Fruit fly (Drosophila melanogaster): Measurements from ENCODE around the gene CG17593.

CG17593 gene

dm6 chr2L:3514569-3515191, at the start of gene CG17593, which contains the start of gene LeuRS:
TSS of gene CG17593 (plus strand) at chr2L:3514872.
TSS of gene LeuRS (minus strand) at chr2L:3514656.
- TF ChIP-seq usp (GFP tag; optimal IDR thresholded peaks at IDR 0.05) (no peak), br (GFP tag; optimal IDR thresholded peaks at IDR 0.05) (no peak), dl (GFP tag; optimal IDR thresholded peaks at IDR 0.05; ENCODE audit: insufficient read depth in 1 of 2, partially characterized antibody in 2 of 2) (no peak), N (GFP tag; optimal IDR thresholded peaks at IDR 0.05) (no peak), Sp1 (GFP tag; optimal IDR thresholded peaks at IDR 0.05) (no peak), jim (GFP tag; optimal IDR thresholded peaks at IDR 0.05) (no peak), Myc (optimal IDR thresholded peaks at IDR 0.05) (peak; percentile 33), dsf (GFP tag; optimal IDR thresholded peaks at IDR 0.05; ENCODE audit: borderline replicate concordance) (no peak)

dm6 chr2L:3465426-3465825, 49.2 kb upstream of the CG17593 start:
- no peak for TF ChIP-seq OdsH (GFP tag; optimal IDR thresholded peaks at IDR 0.05)
- no peak for TF ChIP-seq Abd-B (GFP tag; optimal IDR thresholded peaks at IDR 0.05)
- TF ChIP-seq h (GFP tag; optimal IDR thresholded peaks at IDR 0.05), result no peak
- TF ChIP-seq Jra (GFP tag; optimal IDR thresholded peaks at IDR 0.05), result no peak
- no peak for TF ChIP-seq usp (GFP tag; optimal IDR thresholded peaks at IDR 0.05)
- TF ChIP-seq HLH106 (tag; optimal IDR thresholded peaks at IDR 0.05), result no peak
- no peak for TF ChIP-seq Hr78 (GFP tag; optimal IDR thresholded peaks at IDR 0.05)
- TF ChIP-seq Hnf4 (GFP tag; optimal IDR thresholded peaks at IDR 0.05), result no peak
- TF ChIP-seq tai (GFP tag; optimal IDR thresholded peaks at IDR 0.05), result no peak
- no peak for TF ChIP-seq Myc (optimal IDR thresholded peaks at IDR 0.05)
- TF ChIP-seq fru (GFP tag; optimal IDR thresholded peaks at IDR 0.05), result no peak
- no peak for TF ChIP-seq jim (GFP tag; optimal IDR thresholded peaks at IDR 0.05)
- no peak for TF ChIP-seq GATAd (GFP tag; optimal IDR thresholded peaks at IDR 0.05)
- TF ChIP-seq Rel (GFP tag; optimal IDR thresholded peaks at IDR 0.05), result no peak
- TF ChIP-seq Rel (tag; optimal IDR thresholded peaks at IDR 0.05), result no peak
- no peak for TF ChIP-seq Sp1 (GFP tag; optimal IDR thresholded peaks at IDR 0.05)
- no peak for TF ChIP-seq Dif (GFP tag; optimal IDR thresholded peaks at IDR 0.05; ENCODE audit: partially characterized antibody)
- TF ChIP-seq N (GFP tag; optimal IDR thresholded peaks at IDR 0.05), result no peak
- TF ChIP-seq Vsx2 (GFP tag; optimal IDR thresholded peaks at IDR 0.05; ENCODE audit: partially characterized antibody), result no peak
- TF ChIP-seq foxo (GFP tag; optimal IDR thresholded peaks at IDR 0.05), result no peak

- no peak for TF ChIP-seq Rel (GFP tag; optimal IDR thresholded peaks at IDR 0.05)
- TF ChIP-seq Rel (tag; optimal IDR thresholded peaks at IDR 0.05), result peak; percentile 18
- TF ChIP-seq CG32264 (GFP tag; optimal IDR thresholded peaks at IDR 0.05), result no peak
- no peak for TF ChIP-seq sage (GFP tag; optimal IDR thresholded peaks at IDR 0.05)
- TF ChIP-seq CrebA (GFP tag; optimal IDR thresholded peaks at IDR 0.05; ENCODE audit: borderline replicate concordance), result no peak
- TF ChIP-seq Jra (GFP tag; optimal IDR thresholded peaks at IDR 0.05), result no peak
These were observed 48.5 kb upstream of the CG17593 start, which contains the start of the genes msl-2 and ND-PDSW for dm6 chr2L:3465918-3466727. TSS of gene msl-2 (minus strand) at chr2L:3466112. TSS of gene ND-PDSW (plus strand) at chr2L:3466157.

- TF ChIP-seq Myc (optimal IDR thresholded peaks at IDR 0.05) (no peak), tai (GFP tag; optimal IDR thresholded peaks at IDR 0.05) (no peak), br (GFP tag; optimal IDR thresholded peaks at IDR 0.05) (no peak), psq (GFP tag; optimal IDR thresholded peaks at IDR 0.05) (no peak), Hr78 (GFP tag; optimal IDR thresholded peaks at IDR 0.05) (no peak), foxo (GFP tag; optimal IDR thresholded peaks at IDR 0.05) (no peak), woc (GFP tag; optimal IDR thresholded peaks at IDR 0.05) (no peak), Dif (GFP tag; optimal IDR thresholded peaks at IDR 0.05; ENCODE audit: partially characterized antibody) (no peak), Dfd (GFP tag; optimal IDR thresholded peaks at IDR 0.05) (no peak), pan (optimal IDR thresholded peaks at IDR 0.05) (no peak), h (GFP tag; optimal IDR thresholded peaks at IDR 0.05) (no peak), HLH106 (tag; optimal IDR thresholded peaks at IDR 0.05) (no peak), CG9705 (GFP tag; optimal IDR thresholded peaks at IDR 0.05) (no peak), sv (GFP tag; optimal IDR thresholded peaks at IDR 0.05) (no peak), Abd-B (GFP tag; optimal IDR thresholded peaks at IDR 0.05) (no peak), CG32264 (GFP tag; optimal IDR thresholded peaks at IDR 0.05) (no peak), dmrt93B (GFP tag; optimal IDR thresholded peaks at IDR 0.05) (no peak), rgr (GFP tag; optimal IDR thresholded peaks at IDR 0.05) (no peak), brk (GFP tag; optimal IDR thresholded peaks at IDR 0.05) (no peak), usp (GFP tag; optimal IDR thresholded peaks at IDR 0.05) (no peak)
These were observed 47.8 kb upstream of the CG17593 start for dm6 chr2L:3466846-3467245.
